Fruit fly (Drosophila melanogaster) whole organism, embryonic: ENCODE measurements around the gene CG32639.

Experiments used
- Abd-B ChIP-seq: fragments of 200-800 bp; sonication (Bioruptor generic); optimal IDR thresholded peaks from 2 replicates; lab custom pipeline; 2018; ENCODE audit warnings: missing biosample characterization, mild to moderate bottlenecking, missing genetic modification characterization, moderate library complexity
- Awh ChIP-seq: fragments of 200-800 bp; sonication (Bioruptor generic); IDR thresholded peaks from 2 replicates; pipeline ENCODE4, ENCODE4 v1.3.6; 2022; ENCODE audit warnings: missing biosample characterization, missing genetic modification characterization
- Bgb ChIP-seq: fragments of 200-800 bp; sonication (Bioruptor generic); IDR thresholded peaks from 2 replicates; pipeline ENCODE4 v1.3.6; 2022; ENCODE audit warnings: missing biosample characterization, missing genetic modification characterization; ENCODE audit not compliant: partially characterized antibody
- CG10274 ChIP-seq: fragments of 200-800 bp; sonication (Bioruptor generic); optimal IDR thresholded peaks from 3 replicates; lab custom pipeline; 2017; ENCODE audit warnings: missing biosample characterization, mild to moderate bottlenecking, missing genetic modification characterization
- CG10979 ChIP-seq: fragments of 200-800 bp; sonication (Bioruptor generic); optimal IDR thresholded peaks from 2 replicates; lab custom pipeline; 2018; ENCODE audit warnings: missing biosample characterization, mild to moderate bottlenecking, missing genetic modification characterization, moderate library complexity
- CG11696 ChIP-seq: fragments of 200-800 bp; sonication (Bioruptor generic); IDR thresholded peaks from 2 replicates; pipeline ENCODE4 v1.3.6; 2022; ENCODE audit warnings: missing biosample characterization, missing genetic modification characterization
- CG1233 ChIP-seq: fragments of 200-800 bp; sonication (Bioruptor generic); optimal IDR thresholded peaks from 4 replicates; lab custom pipeline; 2018; ENCODE audit warnings: missing biosample characterization, mild to moderate bottlenecking, missing genetic modification characterization
- CG12391 ChIP-seq: fragments of 200-800 bp; sonication (Bioruptor generic); optimal IDR thresholded peaks from 3 replicates; lab custom pipeline; 2018; ENCODE audit warnings: missing biosample characterization, mild to moderate bottlenecking, missing genetic modification characterization, moderate library complexity
- CG15601 ChIP-seq: fragments of 200-800 bp; sonication (Bioruptor generic); optimal IDR thresholded peaks from 3 replicates; lab custom pipeline; 2019; ENCODE audit warnings: missing biosample characterization, mild to moderate bottlenecking, missing genetic modification characterization, moderate library complexity
- CG2116 ChIP-seq: fragments of 200-800 bp; sonication (Bioruptor generic); optimal IDR thresholded peaks from 3 replicates; lab custom pipeline; 2018; ENCODE audit warnings: missing biosample characterization, mild to moderate bottlenecking, missing genetic modification characterization
- CG30403 ChIP-seq: fragments of 200-800 bp; sonication (Bioruptor generic); optimal IDR thresholded peaks from 3 replicates; lab custom pipeline; 2016; ENCODE audit warnings: missing biosample characterization, missing genetic modification characterization
- CG32767 ChIP-seq: fragments of 200-800 bp; sonication (Bioruptor generic); IDR thresholded peaks from 2 replicates; pipeline ENCODE4 v1.3.6; 2022; ENCODE audit warnings: missing biosample characterization, missing genetic modification characterization
- CG3281 ChIP-seq: fragments of 200-800 bp; sonication (Bioruptor generic); optimal IDR thresholded peaks from 3 replicates; lab custom pipeline; 2017; ENCODE audit warnings: missing biosample characterization, mild to moderate bottlenecking, missing genetic modification characterization
- CG3726 ChIP-seq: fragments of 200-800 bp; sonication (Bioruptor generic); IDR thresholded peaks from 3 replicates; pipeline ENCODE4, ENCODE4 v1.3.6; 2022; ENCODE audit warnings: missing biosample characterization, missing genetic modification characterization
- CG4854 ChIP-seq: fragments of 200-800 bp; sonication (Bioruptor generic); optimal IDR thresholded peaks from 2 replicates; lab custom pipeline; 2016; ENCODE audit warnings: missing biosample characterization, missing genetic modification characterization, inconsistent platforms
- CG7839 ChIP-seq: fragments of 200-800 bp; sonication (Bioruptor generic); optimal IDR thresholded peaks from 3 replicates; lab custom pipeline; 2018; ENCODE audit warnings: missing biosample characterization, mild to moderate bottlenecking, missing genetic modification characterization, moderate library complexity
- CG7987 ChIP-seq: fragments of 200-800 bp; sonication (Bioruptor generic); optimal IDR thresholded peaks from 2 replicates; lab custom pipeline; 2018; ENCODE audit warnings: missing biosample characterization, mild to moderate bottlenecking, missing genetic modification characterization, moderate library complexity
- CG9215 ChIP-seq: fragments of 200-800 bp; sonication (Bioruptor generic); IDR thresholded peaks from 2 replicates; pipeline ENCODE4 v1.3.6; 2022; ENCODE audit warnings: missing biosample characterization, missing genetic modification characterization
- Chrac-16 ChIP-seq: fragments of 200-800 bp; sonication (Bioruptor generic); optimal IDR thresholded peaks from 3 replicates; lab custom pipeline; 2016; ENCODE audit warnings: missing biosample characterization, missing genetic modification characterization
- D ChIP-seq, 2 experiments: fragments of 200-800 bp in 1 of 2; fragments of >200 bp in 1 of 2; sonication (Bioruptor generic) in 1 of 2; optimal IDR thresholded peaks; 2 replicates in 1 of 2; 3 replicates in 1 of 2; lab custom pipeline; 2017; ENCODE audit warnings: mild to moderate bottlenecking in 1 of 2, missing biosample characterization in 1 of 2, missing genetic modification characterization in 1 of 2, missing genetic modification reagents in 1 of 2
- Dfd ChIP-seq, 2 experiments: fragments of >200 bp; optimal IDR thresholded peaks; 2 replicates each; lab custom pipeline; 2017; ENCODE audit warnings: missing biosample characterization in 2 of 2, missing genetic modification characterization in 2 of 2
- Fer1 ChIP-seq: fragments of 200-800 bp; sonication (Bioruptor generic); optimal IDR thresholded peaks from 2 replicates; lab custom pipeline; 2017; ENCODE audit warnings: missing biosample characterization, mild to moderate bottlenecking, missing genetic modification characterization
- Hsf ChIP-seq: fragments of 200-800 bp; sonication (Bioruptor generic); optimal IDR thresholded peaks from 3 replicates; lab custom pipeline; 2016; ENCODE audit warnings: missing biosample characterization, missing genetic modification characterization
- Lim3 ChIP-seq: fragments of 200-800 bp; sonication (Bioruptor generic); IDR thresholded peaks from 2 replicates; pipeline ENCODE4 v1.3.6; 2022; ENCODE audit warnings: missing biosample characterization, missing genetic modification characterization
- MTF-1 ChIP-seq: fragments of 200-800 bp; sonication (Bioruptor generic); optimal IDR thresholded peaks from 2 replicates; lab custom pipeline; 2018; ENCODE audit warnings: missing biosample characterization, mild to moderate bottlenecking, missing genetic modification characterization, borderline replicate concordance
- Pdp1 ChIP-seq, 2 experiments: fragments of 200-800 bp; sonication (Bioruptor generic); optimal IDR thresholded peaks; 3 replicates each; lab custom pipeline; 2016; ENCODE audit warnings: missing biosample characterization in 2 of 2, missing genetic modification characterization in 2 of 2, mild to moderate bottlenecking in 1 of 2, moderate library complexity in 1 of 2
- Sry-δ ChIP-seq: fragments of 200-800 bp; sonication (Bioruptor generic); optimal IDR thresholded peaks from 2 replicates; lab custom pipeline; 2016; ENCODE audit warnings: missing biosample characterization, missing genetic modification characterization
- TFAM ChIP-seq: fragments of 200-800 bp; sonication (Bioruptor generic); optimal IDR thresholded peaks from 2 replicates; lab custom pipeline; 2017; ENCODE audit warnings: missing biosample characterization, missing genetic modification characterization, inconsistent platforms
- amos ChIP-seq: fragments of 200-800 bp; sonication (Bioruptor generic); IDR thresholded peaks from 2 replicates; pipeline ENCODE4 v1.3.6; 2022; ENCODE audit warnings: missing biosample characterization, missing genetic modification characterization; ENCODE audit not compliant: partially characterized antibody
- ap ChIP-seq: fragments of 200-800 bp; sonication (Bioruptor generic); IDR thresholded peaks from 2 replicates; pipeline ENCODE4 v1.3.6; 2022; ENCODE audit warnings: missing biosample characterization, missing genetic modification characterization
- bigmax ChIP-seq: fragments of 200-800 bp; sonication (Bioruptor generic); optimal IDR thresholded peaks from 2 replicates; lab custom pipeline; 2018; ENCODE audit warnings: missing biosample characterization, mild to moderate bottlenecking, missing genetic modification characterization
- cg ChIP-seq: fragments of 200-800 bp; sonication (Bioruptor generic); optimal IDR thresholded peaks from 3 replicates; lab custom pipeline; 2019; ENCODE audit warnings: missing biosample characterization, mild to moderate bottlenecking, missing genetic modification characterization, moderate library complexity
- crol ChIP-seq: fragments of 200-800 bp; sonication (Bioruptor generic); IDR thresholded peaks from 2 replicates; pipeline ENCODE4 v1.3.6; 2022; ENCODE audit warnings: missing biosample characterization, missing genetic modification characterization
- fd3F ChIP-seq: fragments of 200-800 bp; sonication (Bioruptor generic); optimal IDR thresholded peaks from 2 replicates; lab custom pipeline; 2018; ENCODE audit warnings: missing biosample characterization, mild to moderate bottlenecking, missing genetic modification characterization, moderate library complexity
- fd64A ChIP-seq: fragments of 200-800 bp; sonication (Bioruptor generic); optimal IDR thresholded peaks from 3 replicates; lab custom pipeline; 2018; ENCODE audit warnings: missing biosample characterization, mild to moderate bottlenecking, missing genetic modification characterization
- gcm ChIP-seq: fragments of 200-800 bp; sonication (Bioruptor generic); optimal IDR thresholded peaks from 2 replicates; lab custom pipeline; 2019; ENCODE audit warnings: missing biosample characterization, mild to moderate bottlenecking, missing genetic modification characterization, moderate library complexity
- gro ChIP-seq: fragments of 200-800 bp; sonication (Bioruptor generic); optimal IDR thresholded peaks from 2 replicates; lab custom pipeline; 2016; ENCODE audit warnings: missing biosample characterization, missing genetic modification characterization
- hth ChIP-seq: fragments of >200 bp; optimal IDR thresholded peaks from 2 replicates; lab custom pipeline; 2017; ENCODE audit warnings: inconsistent platforms
- kah ChIP-seq: fragments of 200-800 bp; sonication (Bioruptor generic); optimal IDR thresholded peaks from 2 replicates; lab custom pipeline; 2018; ENCODE audit warnings: missing biosample characterization, mild to moderate bottlenecking, missing genetic modification characterization
- ken ChIP-seq: fragments of 200-800 bp; sonication (Bioruptor generic); IDR thresholded peaks from 3 replicates; pipeline ENCODE4 v1.3.6; 2022; ENCODE audit warnings: missing biosample characterization, missing genetic modification characterization
- mirr ChIP-seq: fragments of 200-800 bp; sonication (Bioruptor generic); optimal IDR thresholded peaks from 3 replicates; lab custom pipeline; 2018; ENCODE audit warnings: missing biosample characterization, mild to moderate bottlenecking, missing genetic modification characterization
- mld ChIP-seq: fragments of 200-800 bp; sonication (Bioruptor generic); IDR thresholded peaks from 3 replicates; pipeline ENCODE4 v1.3.6; 2022; ENCODE audit warnings: missing biosample characterization, missing genetic modification characterization; ENCODE audit not compliant: partially characterized antibody
- nerfin-1 ChIP-seq: fragments of 200-800 bp; sonication (Bioruptor generic); optimal IDR thresholded peaks from 3 replicates; lab custom pipeline; 2019; ENCODE audit warnings: missing biosample characterization, mild to moderate bottlenecking, missing genetic modification characterization, moderate library complexity
- pfk ChIP-seq: fragments of 200-800 bp; sonication (Bioruptor generic); optimal IDR thresholded peaks from 2 replicates; lab custom pipeline; 2018; ENCODE audit warnings: missing biosample characterization, mild to moderate bottlenecking, missing genetic modification characterization, moderate library complexity
- pita ChIP-seq: fragments of 200-800 bp; sonication (Bioruptor generic); optimal IDR thresholded peaks from 2 replicates; lab custom pipeline; 2017; ENCODE audit warnings: missing biosample characterization, mild to moderate bottlenecking, missing genetic modification characterization
- sens ChIP-seq: fragments of 200-800 bp; sonication (Bioruptor generic); peaks from one replicate; lab custom pipeline; 2016; ENCODE audit warnings: missing biosample characterization, missing genetic modification characterization
- tup ChIP-seq: fragments of 200-800 bp; sonication (Bioruptor generic); optimal IDR thresholded peaks from 2 replicates; lab custom pipeline; 2016; ENCODE audit warnings: missing biosample characterization, mild to moderate bottlenecking, missing genetic modification characterization, moderate library complexity
- zen ChIP-seq: fragments of 200-800 bp; sonication (Bioruptor generic); optimal IDR thresholded peaks from 3 replicates; lab custom pipeline; 2018; ENCODE audit warnings: missing biosample characterization, mild to moderate bottlenecking, missing genetic modification characterization, moderate library complexity

The CG32639 gene

DNA sequence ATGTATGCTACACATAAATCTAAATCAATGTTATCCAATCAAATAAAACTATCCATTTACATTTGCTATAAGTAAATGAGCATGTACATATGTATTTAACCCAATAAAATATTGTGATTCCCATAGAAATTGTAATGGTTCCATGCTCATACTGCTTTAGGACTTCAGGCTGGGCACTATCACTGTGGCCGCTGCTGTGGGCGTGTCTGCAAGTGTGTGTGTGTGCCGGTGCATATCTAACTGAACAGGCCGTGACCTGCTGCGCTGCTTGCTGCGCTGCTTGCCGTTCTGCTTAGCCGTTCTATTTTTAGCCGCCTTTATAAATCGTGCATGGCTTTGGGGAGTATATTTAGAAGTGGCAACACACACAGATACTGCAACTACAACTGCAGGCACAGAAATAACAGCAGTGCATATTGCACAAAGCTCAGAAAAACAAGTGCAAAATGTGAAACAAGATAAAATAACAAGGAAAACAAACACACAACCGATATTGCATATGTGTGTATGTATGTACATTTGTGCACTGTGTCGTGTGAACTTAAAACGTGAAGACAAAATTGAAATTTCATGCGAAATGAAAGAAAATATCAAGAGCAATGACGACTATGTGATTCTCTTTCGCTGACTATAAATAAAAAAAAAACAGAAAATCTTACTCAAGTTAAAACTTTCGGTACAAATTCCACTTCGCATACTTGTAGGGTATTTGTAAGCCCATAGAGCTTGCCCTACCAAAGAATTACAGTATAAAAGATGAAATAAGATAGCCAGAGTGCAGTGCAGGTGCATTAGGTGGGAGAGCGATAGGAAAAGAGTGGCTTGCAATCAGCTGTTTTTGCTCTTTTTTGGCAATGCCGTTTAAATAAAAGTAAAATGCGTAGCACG is 41.5 kb upstream of the CG32639 start (continued):
- TF ChIP-seq CG30403: no peak
- no peak for TF ChIP-seq Pdp1 (GFP tag; optimal IDR thresholded peaks at IDR 0.05; lab: Kevin White, UChicago)
- no peak for TF ChIP-seq CG1233 (GFP tag; lab: Kevin White, UChicago)
- no peak for TF ChIP-seq Fer1 (GFP tag; lab: Kevin White, UChicago)
- no peak for TF ChIP-seq D (optimal IDR thresholded peaks at IDR 0.05; lab: Kevin White, UChicago)
- no peak for TF ChIP-seq D (GFP tag; optimal IDR thresholded peaks at IDR 0.05; lab: Kevin White, UChicago)
- no peak for TF ChIP-seq Abd-B (GFP tag; lab: Kevin White, UChicago)
- no peak for TF ChIP-seq nerfin-1 (tag; lab: Kevin White, UChicago)
- peak; percentile 29; the same call in 1 of the 2 replicates for TF ChIP-seq CG32767 (GFP tag; lab: Robert Waterston, UW)
- TF ChIP-seq TFAM: no peak
- no peak for TF ChIP-seq pfk
- TF ChIP-seq Lim3 (GFP tag; lab: Robert Waterston, UW): no peak
- no peak for TF ChIP-seq MTF-1
- no peak for TF ChIP-seq mld
- TF ChIP-seq fd3F (GFP tag; lab: Kevin White, UChicago): no peak
- TF ChIP-seq Bgb (GFP tag; lab: Robert Waterston, UW): no peak
- no peak for TF ChIP-seq ken (GFP tag; lab: Robert Waterston, UW)
- peak; percentile 5 for TF ChIP-seq CG7839 (tag; lab: Kevin White, UChicago)
- TF ChIP-seq Dfd (GFP tag; optimal IDR thresholded peaks at IDR 0.05; lab: Kevin White, UChicago): peak in 1 of 2 experiments; percentile 61
- TF ChIP-seq Hsf (GFP tag; lab: Kevin White, UChicago): no peak
- peak; percentile 96 for TF ChIP-seq CG11696 (GFP tag; lab: Robert Waterston, UW)
- TF ChIP-seq gro (GFP tag; lab: Kevin White, UChicago): no peak
- no peak for TF ChIP-seq CG15601 (tag; lab: Kevin White, UChicago)
- TF ChIP-seq mirr (GFP tag; lab: Kevin White, UChicago): no peak
- TF ChIP-seq crol (GFP tag; lab: Robert Waterston, UW): no peak
- no peak for TF ChIP-seq tup (GFP tag; lab: Kevin White, UChicago)
- peak; percentile 81 for TF ChIP-seq CG10274 (GFP tag; lab: Kevin White, UChicago)
- TF ChIP-seq CG9215 (GFP tag; lab: Robert Waterston, UW): no peak
- no peak for TF ChIP-seq CG4854 (GFP tag; lab: Kevin White, UChicago)
- no peak for TF ChIP-seq CG2116 (GFP tag; lab: Kevin White, UChicago)
- peak; percentile 42 for TF ChIP-seq sens (GFP tag; lab: Kevin White, UChicago)
- TF ChIP-seq CG3281 (GFP tag; lab: Kevin White, UChicago): no peak
- TF ChIP-seq fd64A (GFP tag; lab: Kevin White, UChicago): no peak
- no peak for TF ChIP-seq CG10979 (tag; lab: Kevin White, UChicago)
- no peak for TF ChIP-seq pita (GFP tag; lab: Kevin White, UChicago)
- TF ChIP-seq kah (GFP tag; lab: Kevin White, UChicago): no peak
- no peak for TF ChIP-seq amos (GFP tag; lab: Robert Waterston, UW)
- TF ChIP-seq cg (GFP tag; lab: Kevin White, UChicago): peak; percentile 68
- TF ChIP-seq bigmax (GFP tag; lab: Kevin White, UChicago): no peak
- no peak for TF ChIP-seq CG7987 (GFP tag; lab: Kevin White, UChicago)
- no peak for TF ChIP-seq ap (GFP tag; lab: Robert Waterston, UW)
- peak; percentile 30 for TF ChIP-seq CG12391
- no peak for TF ChIP-seq gcm (GFP tag; lab: Kevin White, UChicago)
- TF ChIP-seq Awh (GFP tag; lab: Robert Waterston, UW): no peak
- TF ChIP-seq zen (tag; lab: Kevin White, UChicago): no peak
- TF ChIP-seq hth (lab: Kevin White, UChicago): no peak
- no peak for TF ChIP-seq CG3726 (GFP tag; lab: Robert Waterston, UW)
- TF ChIP-seq Sry-δ (GFP tag; lab: Kevin White, UChicago): no peak
- peak; percentile 34 for TF ChIP-seq Chrac-16 (GFP tag; lab: Kevin White, UChicago)
